Fruit fly (Drosophila melanogaster): ENCODE measurements around the gene dib.

dm6 chr3L:4056812-4057211, 5.3 kb upstream of the dib start:
- TF ChIP-seq CG34367 (tag; optimal IDR thresholded peaks at IDR 0.05) (no peak), fd96Ca (GFP tag; IDR thresholded peaks at IDR 0.05) (peak; percentile 52; the same call in 1 of the 3 replicates), CG8301 (tag; optimal IDR thresholded peaks at IDR 0.05) (no peak), EcR (GFP tag; optimal IDR thresholded peaks at IDR 0.05) (no peak), D1 (tag; optimal IDR thresholded peaks at IDR 0.05) (no peak), CG8159 (tag; optimal IDR thresholded peaks at IDR 0.05) (no peak), CG32121 (GFP tag; IDR thresholded peaks at IDR 0.05) (no peak)

All from whole organism, pupa.